Worm (Caenorhabditis elegans) whole organism, L4 larva: ENCODE data around the gene dop-5.

Experiments used
- F10B5.3 ChIP-seq: sonication (generic microtip); optimal IDR thresholded peaks from 2 replicates; lab custom pipeline; 2016; ENCODE audit warnings: mild to moderate bottlenecking, missing genetic modification characterization, missing compliant biosample characterization
- F26F4.8 ChIP-seq: fragments of 200-800 bp; sonication (Bioruptor generic); conservative IDR thresholded peaks from 2 replicates; pipeline ENCODE4 v1.3.6; 2022; ENCODE audit warnings: missing genetic modification characterization, missing compliant biosample characterization
- F37D6.2 ChIP-seq: sonication (generic microtip); optimal IDR thresholded peaks from 2 replicates; lab custom pipeline; 2016; ENCODE audit warnings: mild to moderate bottlenecking, missing genetic modification characterization, missing compliant biosample characterization
- R02D3.7 ChIP-seq: fragments of 150-350 bp; sonication (generic microtip); optimal IDR thresholded peaks from 3 replicates; lab custom pipeline; 2014; ENCODE audit warnings: missing biosample characterization, missing genetic modification characterization
- T20F7.1 ChIP-seq: fragments of 200-800 bp; sonication (Bioruptor generic); optimal IDR thresholded peaks from 2 replicates; lab custom pipeline; 2018; ENCODE audit warnings: mild to moderate bottlenecking, missing genetic modification characterization, missing compliant biosample characterization
- T26A8.4 ChIP-seq: fragments of 200-800 bp; sonication (Bioruptor generic); IDR thresholded peaks from 2 replicates; pipeline ENCODE4 v1.3.6; 2022; ENCODE audit warnings: missing genetic modification characterization, missing compliant biosample characterization
- Y105C5A.15 ChIP-seq: fragments of 200-800 bp; sonication (Bioruptor generic); IDR thresholded peaks from 2 replicates; pipeline ENCODE4 v1.3.6; 2022; ENCODE audit warnings: missing genetic modification characterization, missing compliant biosample characterization
- Y48G9A.11 ChIP-seq: fragments of 200-800 bp; sonication (Bioruptor generic); IDR thresholded peaks from 2 replicates; pipeline ENCODE4 v1.3.6; 2022; ENCODE audit warnings: missing genetic modification reagents, missing genetic modification characterization, missing compliant biosample characterization
- Y5F2A.4 ChIP-seq: fragments of 200-800 bp; sonication (Bioruptor generic); optimal IDR thresholded peaks from 2 replicates; lab custom pipeline; 2018; ENCODE audit warnings: mild to moderate bottlenecking, missing genetic modification characterization, missing compliant biosample characterization
- Y75B8A.6 ChIP-seq: fragments of 200-800 bp; sonication (Bioruptor generic); IDR thresholded peaks from 2 replicates; pipeline ENCODE4 v1.3.6; 2022; ENCODE audit warnings: missing genetic modification reagents, missing genetic modification characterization, missing compliant biosample characterization
- ZK546.5 ChIP-seq, 2 experiments: sonication (generic microtip); optimal IDR thresholded peaks; 2 replicates each; lab custom pipeline; 2017; ENCODE audit warnings: missing biosample characterization in 2 of 2, missing genetic modification characterization in 2 of 2
- aha-1 ChIP-seq: fragments of 150-350 bp; peaks from one replicate; lab custom pipeline; 2014; ENCODE audit warnings: missing biosample characterization, missing genetic modification characterization
- cey-2 ChIP-seq: sonication (generic microtip); optimal IDR thresholded peaks from 3 replicates; lab custom pipeline; 2017; ENCODE audit warnings: missing genetic modification characterization, mild to moderate bottlenecking, missing compliant biosample characterization, antibody characterized with exemption, borderline replicate concordance; ENCODE audit not compliant: insufficient read depth
- daf-12 ChIP-seq: fragments of 150-350 bp; optimal IDR thresholded peaks from 2 replicates; lab custom pipeline; 2014; ENCODE audit warnings: missing biosample characterization, missing genetic modification reagents, missing genetic modification characterization
- daf-16 ChIP-seq, 3 experiments: sonication (generic microtip); optimal IDR thresholded peaks; 2 replicates each; lab custom pipeline; 2016 to 2017; ENCODE audit warnings: missing genetic modification characterization in 3 of 3, missing genetic modification reagents in 3 of 3, mild to moderate bottlenecking in 2 of 3, missing compliant biosample characterization in 2 of 3, missing biosample characterization in 1 of 3, moderate library complexity in 1 of 3
- dmd-8 ChIP-seq: fragments of 200-800 bp; sonication (Bioruptor generic); IDR thresholded peaks from 2 replicates; pipeline ENCODE4 v1.3.6; 2022; ENCODE audit warnings: missing genetic modification characterization, missing compliant biosample characterization
- dmd-9 ChIP-seq: fragments of 200-800 bp; sonication (Bioruptor generic); IDR thresholded peaks from 2 replicates; pipeline ENCODE4 v1.3.6; 2022; ENCODE audit warnings: missing genetic modification reagents, missing genetic modification characterization, missing compliant biosample characterization
- dve-1 ChIP-seq: sonication (generic microtip); optimal IDR thresholded peaks from 2 replicates; lab custom pipeline; 2017; ENCODE audit warnings: antibody characterized with exemption, mild to moderate bottlenecking, missing genetic modification characterization, missing compliant biosample characterization; ENCODE audit not compliant: insufficient read depth
- egl-27 ChIP-seq: sonication (generic microtip); optimal IDR thresholded peaks from 3 replicates; lab custom pipeline; 2017; ENCODE audit warnings: missing biosample characterization, missing genetic modification reagents, missing genetic modification characterization
- fkh-10 ChIP-seq: fragments of 150-350 bp; optimal IDR thresholded peaks from 2 replicates; lab custom pipeline; 2014; ENCODE audit warnings: missing biosample characterization, missing genetic modification reagents, missing genetic modification characterization
- fos-1 ChIP-seq: fragments of 150-350 bp; optimal IDR thresholded peaks from 2 replicates; lab custom pipeline; 2014; ENCODE audit warnings: missing biosample characterization, missing genetic modification characterization
- gei-8 ChIP-seq: fragments of 200-800 bp; sonication (Bioruptor generic); optimal IDR thresholded peaks from 2 replicates; lab custom pipeline; 2018; ENCODE audit warnings: mild to moderate bottlenecking, missing genetic modification characterization, missing compliant biosample characterization
- hlh-11 ChIP-seq: fragments of 200-800 bp; sonication (Bioruptor generic); optimal IDR thresholded peaks from 2 replicates; lab custom pipeline; 2018; ENCODE audit warnings: mild to moderate bottlenecking, missing genetic modification characterization, missing compliant biosample characterization
- hlh-30 ChIP-seq: sonication (generic microtip); optimal IDR thresholded peaks from 2 replicates; lab custom pipeline; 2017; ENCODE audit warnings: antibody characterized with exemption, mild to moderate bottlenecking, missing genetic modification characterization, missing compliant biosample characterization; ENCODE audit not compliant: insufficient read depth
- jun-1 ChIP-seq: fragments of 150-350 bp; optimal IDR thresholded peaks from 2 replicates; lab custom pipeline; 2014; ENCODE audit warnings: missing biosample characterization, missing genetic modification reagents, missing genetic modification characterization
- lin-15B ChIP-seq: fragments of 150-350 bp; sonication (generic microtip); optimal IDR thresholded peaks from 3 replicates; lab custom pipeline; 2014; ENCODE audit warnings: missing biosample characterization, missing genetic modification characterization
- lin-29 ChIP-seq: fragments of 200-800 bp; sonication (Bioruptor generic); IDR thresholded peaks from 2 replicates; pipeline ENCODE4 v1.3.6; 2022; ENCODE audit warnings: missing genetic modification reagents, missing genetic modification characterization, missing compliant biosample characterization
- lin-39 ChIP-seq: fragments of 150-350 bp; optimal IDR thresholded peaks from 2 replicates; lab custom pipeline; 2014; ENCODE audit warnings: missing biosample characterization, missing genetic modification reagents, missing genetic modification characterization
- lsy-2 ChIP-seq, 2 experiments: fragments of 150-350 bp in 1 of 2; sonication (generic microtip) in 1 of 2; optimal IDR thresholded peaks; 2 replicates each; lab custom pipeline; 2014 to 2017; ENCODE audit warnings: missing biosample characterization in 2 of 2, missing genetic modification characterization in 2 of 2
- mdt-29 ChIP-seq: fragments of 200-800 bp; sonication (Bioruptor generic); IDR thresholded peaks from 2 replicates; pipeline ENCODE4 v1.3.6; 2022; ENCODE audit warnings: missing genetic modification reagents, missing genetic modification characterization, missing compliant biosample characterization
- mep-1 ChIP-seq: fragments of 150-350 bp; sonication (generic microtip); optimal IDR thresholded peaks from 3 replicates; lab custom pipeline; 2014; ENCODE audit warnings: missing biosample characterization, missing genetic modification characterization
- nhr-111 ChIP-seq: fragments of 200-800 bp; sonication (Bioruptor generic); optimal IDR thresholded peaks from 2 replicates; lab custom pipeline; 2018; ENCODE audit warnings: mild to moderate bottlenecking, missing genetic modification characterization, missing compliant biosample characterization
- nhr-28 ChIP-seq: fragments of 150-350 bp; optimal IDR thresholded peaks from 2 replicates; lab custom pipeline; 2014; ENCODE audit warnings: missing biosample characterization, missing genetic modification characterization
- nhr-6 ChIP-seq: fragments of 150-350 bp; optimal IDR thresholded peaks from 2 replicates; lab custom pipeline; 2014; ENCODE audit warnings: missing biosample characterization, missing genetic modification characterization
- php-3 ChIP-seq: fragments of 200-800 bp; sonication (Bioruptor generic); IDR thresholded peaks from 2 replicates; pipeline ENCODE4 v1.3.6; 2022; ENCODE audit warnings: missing genetic modification reagents, missing genetic modification characterization, missing compliant biosample characterization
- pqm-1 ChIP-seq: sonication (generic microtip); optimal IDR thresholded peaks from 2 replicates; lab custom pipeline; 2017; ENCODE audit warnings: missing biosample characterization, missing genetic modification characterization
- sdz-12 ChIP-seq: fragments of 200-800 bp; sonication (Bioruptor generic); optimal IDR thresholded peaks from 2 replicates; lab custom pipeline; 2018; ENCODE audit warnings: mild to moderate bottlenecking, missing genetic modification characterization, missing compliant biosample characterization
- skn-1 ChIP-seq: fragments of 150-350 bp; optimal IDR thresholded peaks from 2 replicates; lab custom pipeline; 2014; ENCODE audit warnings: missing biosample characterization, missing genetic modification characterization
- snpc-1.2 ChIP-seq: fragments of 200-800 bp; sonication (Bioruptor generic); IDR thresholded peaks from 2 replicates; pipeline ENCODE4 v1.3.6; 2022; ENCODE audit warnings: missing genetic modification reagents, missing genetic modification characterization, missing compliant biosample characterization
- unc-62 ChIP-seq, 3 experiments: fragments of 150-350 bp in 1 of 3; sonication (generic microtip); optimal IDR thresholded peaks in 2 of 3; peaks in 1 of 3; 1 replicate in 1 of 3; 2 replicates in 2 of 3; lab custom pipeline; 2014 to 2017; ENCODE audit warnings: missing biosample characterization in 3 of 3, missing genetic modification characterization in 3 of 3, missing genetic modification reagents in 3 of 3, missing genotype in 1 of 3
- zag-1 ChIP-seq: fragments of 150-350 bp; optimal IDR thresholded peaks from 2 replicates; lab custom pipeline; 2014; ENCODE audit warnings: missing biosample characterization, missing genetic modification characterization
- zfp-3 ChIP-seq: fragments of 200-800 bp; sonication (Bioruptor generic); conservative IDR thresholded peaks from 2 replicates; pipeline ENCODE4 v1.3.6; 2022; ENCODE audit warnings: missing genetic modification reagents, missing genetic modification characterization, missing compliant biosample characterization
- ztf-7 ChIP-seq: fragments of 150-350 bp; optimal IDR thresholded peaks from 2 replicates; lab custom pipeline; 2014; ENCODE audit warnings: missing biosample characterization, missing genetic modification characterization

Gene dop-5

ce11 chrV:11410902-11411561 lies 45.0 kb upstream of the dop-5 start, which contains the start of the genes K03B8.8 and grl-3:
TSS of gene K03B8.8 (minus strand) at chrV:11411002.
TSS of gene grl-3 (plus strand) at chrV:11411511.
- peak; percentile 20 for TF ChIP-seq nhr-28 (tag; lab: Kevin White, UChicago)
- TF ChIP-seq zfp-3 (GFP tag; lab: Robert Waterston, UW): no peak

ce11 chrV:11407251-11407650 lies 41.2 kb upstream of the dop-5 start, which contains the start of gene K03B8.6:
TSS of gene K03B8.6 (plus strand) at chrV:11407584.
- TF ChIP-seq cey-2 (no peak), Y5F2A.4 (GFP tag; lab: Kevin White, UChicago) (no peak), T26A8.4 (no peak), jun-1 (tag; lab: Kevin White, UChicago) (no peak), aha-1 (tag; lab: Kevin White, UChicago) (peak; percentile 70), unc-62 (GFP tag; optimal IDR thresholded peaks at IDR 0.05 in 1 of 2; lab: Kevin White, UChicago) (peak in 1 of 2 experiments; percentile 64), unc-62 (tag; optimal IDR thresholded peaks at IDR 0.05; lab: Kevin White, UChicago) (no peak), dmd-8 (GFP tag; lab: Robert Waterston, UW) (no peak), sdz-12 (GFP tag; lab: Kevin White, UChicago) (no peak), egl-27 (no peak), R02D3.7 (no peak), dve-1 (tag; lab: Kevin White, UChicago) (no peak), Y48G9A.11 (GFP tag; lab: Robert Waterston, UW) (no peak), nhr-6 (tag; lab: Kevin White, UChicago) (no peak), lin-15B (tag; lab: Kevin White, UChicago) (no peak), lin-29 (GFP tag; lab: Robert Waterston, UW) (no peak)

ce11 chrV:11403702-11404101 lies 37.7 kb upstream of the dop-5 start:
- TF ChIP-seq skn-1 (tag; lab: Kevin White, UChicago) (no peak), daf-16 (GFP tag; optimal IDR thresholded peaks at IDR 0.05; lab: Kevin White, UChicago) (no peak), daf-16 (tag; optimal IDR thresholded peaks at IDR 0.05; lab: Kevin White, UChicago) (peak; percentile 76), php-3 (GFP tag; lab: Robert Waterston, UW) (0 out of 2 replicates have a peak, but pooled peaks have one; percentile 38), ztf-7 (tag; lab: Kevin White, UChicago) (no peak), F10B5.3 (tag; lab: Kevin White, UChicago) (no peak), pqm-1 (peak; percentile 64), aha-1 (tag; lab: Kevin White, UChicago) (peak; percentile 44), Y105C5A.15 (GFP tag; lab: Robert Waterston, UW) (no peak), F26F4.8 (GFP tag; lab: Robert Waterston, UW) (no peak), ZK546.5 (tag; optimal IDR thresholded peaks at IDR 0.05; lab: Kevin White, UChicago) (no peak), zag-1 (tag; lab: Kevin White, UChicago) (no peak), fkh-10 (GFP tag; lab: Kevin White, UChicago) (no peak), nhr-111 (no peak), nhr-28 (tag; lab: Kevin White, UChicago) (peak; percentile 32), lin-39 (tag; lab: Kevin White, UChicago) (no peak), hlh-11 (tag; lab: Kevin White, UChicago) (peak; percentile 55), fos-1 (no peak), dve-1 (tag; lab: Kevin White, UChicago) (peak; percentile 53), mep-1 (tag; lab: Kevin White, UChicago) (no peak), Y75B8A.6 (GFP tag; lab: Robert Waterston, UW) (no peak), lsy-2 (tag; optimal IDR thresholded peaks at IDR 0.05; lab: Kevin White, UChicago) (no peak), Y5F2A.4 (GFP tag; lab: Kevin White, UChicago) (no peak), unc-62 (GFP tag; optimal IDR thresholded peaks at IDR 0.05 in 1 of 2; lab: Kevin White, UChicago) (no peak), unc-62 (tag; optimal IDR thresholded peaks at IDR 0.05; lab: Kevin White, UChicago) (no peak), snpc-1.2 (no peak), hlh-30 (no peak), dmd-9 (GFP tag; lab: Robert Waterston, UW) (no peak), daf-12 (no peak), mdt-29 (GFP tag; lab: Robert Waterston, UW) (no peak), F37D6.2 (tag; lab: Kevin White, UChicago) (no peak), T20F7.1 (GFP tag; lab: Kevin White, UChicago) (no peak), gei-8 (GFP tag; lab: Kevin White, UChicago) (no peak)
